Fruit fly (Drosophila melanogaster): ENCODE data around the gene CG9368.

The CG9368 gene

DNA sequence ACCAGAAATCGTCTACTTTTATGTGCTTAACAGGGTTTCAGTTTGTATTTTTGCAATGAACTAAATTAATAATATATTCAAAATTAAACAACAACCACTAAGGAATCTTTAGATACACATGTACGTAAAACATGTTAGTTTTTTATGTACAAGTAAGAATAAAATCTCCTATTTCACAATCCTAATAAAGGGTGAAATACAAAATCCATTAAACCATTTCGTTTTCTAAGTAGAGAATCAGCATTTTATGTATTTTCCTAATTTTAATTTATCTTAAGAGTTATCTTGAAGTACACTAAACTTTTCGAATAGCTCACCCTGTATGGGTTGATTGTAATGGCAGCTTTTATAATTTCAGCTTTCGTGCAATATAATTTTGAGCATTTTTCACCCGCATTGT, 39.7 kb upstream of the CG9368 start:
- TF ChIP-seq lola (GFP tag; optimal IDR thresholded peaks at IDR 0.05) (no peak), ey (GFP tag; optimal IDR thresholded peaks at IDR 0.05) (peak; percentile 86), CG9705 (GFP tag; optimal IDR thresholded peaks at IDR 0.05) (peak; percentile 26), foxo (GFP tag; optimal IDR thresholded peaks at IDR 0.05) (peak in 1 of 2 experiments; percentile 91), brk (GFP tag; optimal IDR thresholded peaks at IDR 0.05) (peak; percentile 43), tai (GFP tag; optimal IDR thresholded peaks at IDR 0.05) (peak; percentile 15), Rel (GFP tag; optimal IDR thresholded peaks at IDR 0.05) (peak; percentile 13), Rel (tag; optimal IDR thresholded peaks at IDR 0.05) (peak; percentile 2), woc (GFP tag; optimal IDR thresholded peaks at IDR 0.05) (peak; percentile 58), sage (GFP tag; optimal IDR thresholded peaks at IDR 0.05) (peak; percentile 44), Mio (GFP tag; optimal IDR thresholded peaks at IDR 0.05) (no peak), h (GFP tag; optimal IDR thresholded peaks at IDR 0.05) (peak; percentile 79), br (GFP tag; optimal IDR thresholded peaks at IDR 0.05) (peak; percentile 66), CrebA (GFP tag; optimal IDR thresholded peaks at IDR 0.05; ENCODE audit: borderline replicate concordance) (no peak), psq (GFP tag; optimal IDR thresholded peaks at IDR 0.05) (peak; percentile 60), Hnf4 (GFP tag; optimal IDR thresholded peaks at IDR 0.05) (peak; percentile 29), fru (GFP tag; optimal IDR thresholded peaks at IDR 0.05) (peak; percentile 88), dmrt93B (GFP tag; optimal IDR thresholded peaks at IDR 0.05) (peak; percentile 17), OdsH (GFP tag; optimal IDR thresholded peaks at IDR 0.05) (peak; percentile 86), HLH106 (tag; optimal IDR thresholded peaks at IDR 0.05) (peak; percentile 88), Jra (GFP tag; optimal IDR thresholded peaks at IDR 0.05) (peak; percentile 11), Sp1 (GFP tag; optimal IDR thresholded peaks at IDR 0.05) (peak; percentile 91), rgr (GFP tag; optimal IDR thresholded peaks at IDR 0.05) (peak; percentile 88), Dif (GFP tag; optimal IDR thresholded peaks at IDR 0.05; ENCODE audit: partially characterized antibody) (no peak), Myc (optimal IDR thresholded peaks at IDR 0.05) (no peak)

dm6 chr3L:19562146-19562700, 39.2 kb upstream of the CG9368 start:
- TF ChIP-seq CG32264 (GFP tag; optimal IDR thresholded peaks at IDR 0.05) (no peak), Dif (GFP tag; optimal IDR thresholded peaks at IDR 0.05; ENCODE audit: partially characterized antibody) (peak; percentile 76), dl (GFP tag; optimal IDR thresholded peaks at IDR 0.05; ENCODE audit: insufficient read depth in 1 of 2, partially characterized antibody in 2 of 2) (peak; percentile 25 to 55), woc (GFP tag; optimal IDR thresholded peaks at IDR 0.05) (no peak), Vsx2 (GFP tag; optimal IDR thresholded peaks at IDR 0.05; ENCODE audit: partially characterized antibody) (peak; percentile 46), fru (GFP tag; optimal IDR thresholded peaks at IDR 0.05) (no peak), Rel (GFP tag; optimal IDR thresholded peaks at IDR 0.05) (no peak), Rel (tag; optimal IDR thresholded peaks at IDR 0.05) (peak; percentile 2), Myc (optimal IDR thresholded peaks at IDR 0.05) (no peak), br (GFP tag; optimal IDR thresholded peaks at IDR 0.05) (peak; percentile 20), Hr78 (GFP tag; optimal IDR thresholded peaks at IDR 0.05) (no peak), brk (GFP tag; optimal IDR thresholded peaks at IDR 0.05) (no peak), Hr83 (GFP tag; optimal IDR thresholded peaks at IDR 0.05; ENCODE audit: poor library complexity, severe bottlenecking) (peak; percentile 72), HLH106 (tag; optimal IDR thresholded peaks at IDR 0.05) (no peak), h (GFP tag; optimal IDR thresholded peaks at IDR 0.05) (peak; percentile 10)

dm6 chr3L:19563014-19563413, 38.4 kb upstream of the CG9368 start:
- TF ChIP-seq Abd-B (GFP tag; optimal IDR thresholded peaks at IDR 0.05) (no peak), pan (optimal IDR thresholded peaks at IDR 0.05) (no peak), dsf (GFP tag; optimal IDR thresholded peaks at IDR 0.05; ENCODE audit: borderline replicate concordance) (no peak), dmrt93B (GFP tag; optimal IDR thresholded peaks at IDR 0.05) (no peak), dl (GFP tag; optimal IDR thresholded peaks at IDR 0.05; ENCODE audit: insufficient read depth in 1 of 2, partially characterized antibody in 2 of 2) (no peak), GATAd (GFP tag; optimal IDR thresholded peaks at IDR 0.05) (no peak), rgr (GFP tag; optimal IDR thresholded peaks at IDR 0.05) (no peak), Hr83 (GFP tag; optimal IDR thresholded peaks at IDR 0.05; ENCODE audit: poor library complexity, severe bottlenecking) (no peak), ey (GFP tag; optimal IDR thresholded peaks at IDR 0.05) (no peak), usp (GFP tag; optimal IDR thresholded peaks at IDR 0.05) (no peak), N (GFP tag; optimal IDR thresholded peaks at IDR 0.05) (no peak), sv (GFP tag; optimal IDR thresholded peaks at IDR 0.05) (no peak), Dif (GFP tag; optimal IDR thresholded peaks at IDR 0.05; ENCODE audit: partially characterized antibody) (no peak), CG32264 (GFP tag; optimal IDR thresholded peaks at IDR 0.05) (no peak), HLH106 (tag; optimal IDR thresholded peaks at IDR 0.05) (no peak), CrebA (GFP tag; optimal IDR thresholded peaks at IDR 0.05; ENCODE audit: borderline replicate concordance) (no peak), fru (GFP tag; optimal IDR thresholded peaks at IDR 0.05) (no peak)

All from whole organism, wandering third instar larva.